Worm (Caenorhabditis elegans) whole organism, L2 larva: ENCODE data around the gene F44D12.16.

ENCODE experiments used
- C34F6.9 ChIP-seq: fragments of 150-350 bp; optimal IDR thresholded peaks from 2 replicates; lab custom pipeline; 2014; ENCODE audit warnings: missing biosample characterization, missing genetic modification characterization
- F13H6.1 ChIP-seq: sonication (generic microtip); optimal IDR thresholded peaks from 2 replicates; lab custom pipeline; 2016; ENCODE audit warnings: missing genetic modification characterization, missing compliant biosample characterization
- alr-1 ChIP-seq: fragments of 150-350 bp; optimal IDR thresholded peaks from 2 replicates; lab custom pipeline; 2014; ENCODE audit warnings: missing biosample characterization, missing genetic modification characterization
- aly-2 ChIP-seq: fragments of 150-350 bp; optimal IDR thresholded peaks from 2 replicates; lab custom pipeline; 2014; ENCODE audit warnings: missing biosample characterization, missing genetic modification characterization
- blmp-1 ChIP-seq: sonication (generic microtip); optimal IDR thresholded peaks from 2 replicates; lab custom pipeline; 2017; ENCODE audit warnings: missing genetic modification characterization, mild to moderate bottlenecking, missing compliant biosample characterization, antibody characterized with exemption, moderate library complexity; ENCODE audit not compliant: insufficient read depth
- ceh-82 ChIP-seq: fragments of 150-350 bp; optimal IDR thresholded peaks from 2 replicates; lab custom pipeline; 2014; ENCODE audit warnings: missing biosample characterization, missing genetic modification characterization
- crh-2 ChIP-seq: sonication (generic microtip); optimal IDR thresholded peaks from 2 replicates; lab custom pipeline; 2017; ENCODE audit warnings: missing biosample characterization, missing genetic modification characterization
- dmd-4 ChIP-seq: sonication (generic microtip); optimal IDR thresholded peaks from 2 replicates; lab custom pipeline; 2017; ENCODE audit warnings: missing biosample characterization, missing genetic modification characterization
- egl-27 ChIP-seq: sonication (generic microtip); optimal IDR thresholded peaks from 3 replicates; lab custom pipeline; 2017; ENCODE audit warnings: missing biosample characterization, missing genetic modification reagents, missing genetic modification characterization
- elt-1 ChIP-seq: fragments of 150-350 bp; optimal IDR thresholded peaks from 2 replicates; lab custom pipeline; 2014; ENCODE audit warnings: missing biosample characterization, missing genetic modification characterization
- fos-1 ChIP-seq: fragments of 150-350 bp; optimal IDR thresholded peaks from 2 replicates; lab custom pipeline; 2014; ENCODE audit warnings: missing biosample characterization, missing genetic modification characterization
- gmeb-1 ChIP-seq: fragments of 150-350 bp; optimal IDR thresholded peaks from 2 replicates; lab custom pipeline; 2014; ENCODE audit warnings: missing biosample characterization, missing genetic modification characterization
- lin-11 ChIP-seq: fragments of 150-350 bp; sonication (generic microtip); optimal IDR thresholded peaks from 2 replicates; lab custom pipeline; 2014; ENCODE audit warnings: missing biosample characterization, missing genetic modification characterization, inconsistent platforms, mixed read lengths
- lin-13 ChIP-seq: fragments of 150-350 bp; optimal IDR thresholded peaks from 2 replicates; lab custom pipeline; 2014; ENCODE audit warnings: missing biosample characterization, missing genetic modification reagents, missing genetic modification characterization
- lin-39 ChIP-seq: fragments of 150-350 bp; optimal IDR thresholded peaks from 2 replicates; lab custom pipeline; 2014; ENCODE audit warnings: missing biosample characterization, missing genetic modification reagents, missing genetic modification characterization
- lsy-2 ChIP-seq, 2 experiments: fragments of 150-350 bp in 1 of 2; sonication (generic microtip) in 1 of 2; optimal IDR thresholded peaks; 2 replicates each; lab custom pipeline; 2014 to 2017; ENCODE audit warnings: missing biosample characterization in 2 of 2, missing genetic modification characterization in 2 of 2
- mab-5 ChIP-seq: fragments of 150-350 bp; optimal IDR thresholded peaks from 2 replicates; lab custom pipeline; 2014; ENCODE audit warnings: missing biosample characterization, missing genetic modification characterization
- mbf-1 ChIP-seq: sonication (generic microtip); optimal IDR thresholded peaks from 2 replicates; lab custom pipeline; 2017; ENCODE audit warnings: missing biosample characterization, missing genetic modification characterization
- mdl-1 ChIP-seq, 2 experiments: fragments of 150-350 bp in 1 of 2; sonication (generic microtip) in 1 of 2; optimal IDR thresholded peaks; 2 replicates each; lab custom pipeline; 2017; ENCODE audit warnings: missing biosample characterization in 2 of 2, missing genetic modification characterization in 2 of 2
- nhr-10 ChIP-seq: sonication (generic microtip); optimal IDR thresholded peaks from 2 replicates; lab custom pipeline; 2017; ENCODE audit warnings: missing biosample characterization, missing genetic modification characterization
- nhr-11 ChIP-seq: fragments of 150-350 bp; optimal IDR thresholded peaks from 2 replicates; lab custom pipeline; 2014; ENCODE audit warnings: missing biosample characterization, missing genetic modification characterization
- nhr-12 ChIP-seq: fragments of 150-350 bp; optimal IDR thresholded peaks from 2 replicates; lab custom pipeline; 2014; ENCODE audit warnings: missing biosample characterization, missing genetic modification characterization
- nhr-129 ChIP-seq: fragments of 150-350 bp; optimal IDR thresholded peaks from 2 replicates; lab custom pipeline; 2014; ENCODE audit warnings: missing biosample characterization, missing genetic modification characterization
- nhr-237 ChIP-seq: fragments of 150-350 bp; optimal IDR thresholded peaks from 2 replicates; lab custom pipeline; 2014; ENCODE audit warnings: missing biosample characterization, missing genetic modification characterization
- nhr-25 ChIP-seq: fragments of 150-350 bp; sonication (generic microtip); optimal IDR thresholded peaks from 3 replicates; lab custom pipeline; 2014; ENCODE audit warnings: missing biosample characterization, missing genetic modification characterization
- nhr-77 ChIP-seq: fragments of 150-350 bp; optimal IDR thresholded peaks from 2 replicates; lab custom pipeline; 2014; ENCODE audit warnings: missing biosample characterization, missing genetic modification characterization
- peb-1 ChIP-seq: fragments of 150-350 bp; optimal IDR thresholded peaks from 2 replicates; lab custom pipeline; 2014; ENCODE audit warnings: missing biosample characterization, missing genetic modification characterization
- skn-1 ChIP-seq: sonication (generic microtip); optimal IDR thresholded peaks from 2 replicates; lab custom pipeline; 2017; ENCODE audit warnings: missing biosample characterization, missing genetic modification characterization
- sma-3 ChIP-seq: sonication (generic microtip); optimal IDR thresholded peaks from 2 replicates; lab custom pipeline; 2016; ENCODE audit warnings: missing genetic modification reagents, missing genetic modification characterization, missing compliant biosample characterization
- sma-9 ChIP-seq, 2 experiments: fragments of 150-350 bp in 1 of 2; sonication (generic microtip) in 1 of 2; optimal IDR thresholded peaks; 2 replicates each; lab custom pipeline; 2014 to 2016; ENCODE audit warnings: missing genetic modification characterization in 2 of 2, mild to moderate bottlenecking in 1 of 2, missing biosample characterization in 1 of 2, missing compliant biosample characterization in 1 of 2, missing genetic modification reagents in 1 of 2, moderate library complexity in 1 of 2
- unc-39 ChIP-seq: fragments of 150-350 bp; optimal IDR thresholded peaks from 2 replicates; lab custom pipeline; 2014; ENCODE audit warnings: missing biosample characterization, missing genetic modification characterization
- unc-55 ChIP-seq: fragments of 150-350 bp; sonication (generic microtip); optimal IDR thresholded peaks from 3 replicates; lab custom pipeline; 2014; ENCODE audit warnings: missing biosample characterization, missing genetic modification reagents, missing genetic modification characterization
- zag-1 ChIP-seq: fragments of 150-350 bp; optimal IDR thresholded peaks from 2 replicates; lab custom pipeline; 2014; ENCODE audit warnings: missing biosample characterization, missing genetic modification characterization
- ztf-4 ChIP-seq: fragments of 150-350 bp; optimal IDR thresholded peaks from 2 replicates; lab custom pipeline; 2014; ENCODE audit warnings: missing biosample characterization, missing genetic modification characterization

F44D12.16 gene

ce11 chrIV:10036966-10037365 lies 8.1 kb downstream of the F44D12.16 start, which contains the start of gene F44D12.10:
TSS of gene F44D12.10 (minus strand) at chrIV:10037066.
- TF ChIP-seq lin-39 (tag; lab: Kevin White, UChicago) (no peak), nhr-11 (tag; lab: Kevin White, UChicago) (no peak), crh-2 (tag; lab: Kevin White, UChicago) (no peak), alr-1 (tag; lab: Kevin White, UChicago) (no peak)

- no peak for TF ChIP-seq nhr-12 (tag; lab: Kevin White, UChicago)
- TF ChIP-seq elt-1 (tag; lab: Kevin White, UChicago): no peak
- no peak for TF ChIP-seq blmp-1 (tag; lab: Kevin White, UChicago)
- TF ChIP-seq mdl-1 (tag; optimal IDR thresholded peaks at IDR 0.05; lab: Kevin White, UChicago): no peak
- TF ChIP-seq F13H6.1 (tag; lab: Kevin White, UChicago): no peak
- no peak for TF ChIP-seq ceh-82 (tag; lab: Kevin White, UChicago)
- no peak for TF ChIP-seq mbf-1 (tag; lab: Kevin White, UChicago)
- TF ChIP-seq lin-11: no peak
- no peak for TF ChIP-seq ztf-4
- TF ChIP-seq gmeb-1: no peak
- no peak for TF ChIP-seq aly-2 (tag; lab: Kevin White, UChicago)
- TF ChIP-seq skn-1 (tag; lab: Kevin White, UChicago): no peak
- no peak for TF ChIP-seq lsy-2 (tag; optimal IDR thresholded peaks at IDR 0.05; lab: Kevin White, UChicago)
- no peak for TF ChIP-seq nhr-129 (tag; lab: Kevin White, UChicago)
- TF ChIP-seq egl-27 (tag; lab: Kevin White, UChicago): no peak
- TF ChIP-seq unc-55: no peak
- TF ChIP-seq dmd-4: no peak
- TF ChIP-seq mab-5 (tag; lab: Kevin White, UChicago): no peak
- TF ChIP-seq unc-39: no peak
Measured at ce11 chrIV:10040803-10041202, 11.9 kb downstream of the F44D12.16 start, which contains the start of gene dhs-31. TSS of gene dhs-31 (minus strand) at chrIV:10040903.

ce11 chrIV:10042881-10043280 lies 14.0 kb downstream of the F44D12.16 start, which contains the start of gene frk-1:
TSS of gene frk-1 (plus strand) at chrIV:10043181.
- TF ChIP-seq lin-13 (GFP tag; lab: Kevin White, UChicago) (no peak), nhr-237 (tag; lab: Kevin White, UChicago) (no peak), nhr-25 (tag; lab: Kevin White, UChicago) (no peak), elt-1 (tag; lab: Kevin White, UChicago) (no peak), unc-55 (no peak), sma-9 (GFP tag; optimal IDR thresholded peaks at IDR 0.05; lab: Kevin White, UChicago) (no peak), sma-9 (tag; optimal IDR thresholded peaks at IDR 0.05; lab: Kevin White, UChicago) (no peak), nhr-12 (tag; lab: Kevin White, UChicago) (no peak)

- TF ChIP-seq lin-13 (GFP tag; lab: Kevin White, UChicago): no peak
- TF ChIP-seq nhr-77 (tag; lab: Kevin White, UChicago): no peak
- peak; percentile 10 for TF ChIP-seq nhr-129 (tag; lab: Kevin White, UChicago)
- no peak for TF ChIP-seq lin-11
- TF ChIP-seq skn-1 (tag; lab: Kevin White, UChicago): no peak
- peak; percentile 54 for TF ChIP-seq unc-55
- TF ChIP-seq dmd-4: no peak
- no peak for TF ChIP-seq nhr-237 (tag; lab: Kevin White, UChicago)
- TF ChIP-seq, all 48 proteins: peak for 2
Measured at ce11 chrIV:10046005-10046404, 17.1 kb downstream of the F44D12.16 start.

- TF ChIP-seq C34F6.9 (no peak), mdl-1 (tag; optimal IDR thresholded peaks at IDR 0.05; lab: Kevin White, UChicago) (no peak), zag-1 (tag; lab: Kevin White, UChicago) (no peak), nhr-10 (no peak), nhr-11 (tag; lab: Kevin White, UChicago) (no peak), lin-13 (GFP tag; lab: Kevin White, UChicago) (no peak), lsy-2 (tag; optimal IDR thresholded peaks at IDR 0.05; lab: Kevin White, UChicago) (no peak), peb-1 (tag; lab: Kevin White, UChicago) (no peak)
Measured at ce11 chrIV:10047108-10047507, 18.2 kb downstream of the F44D12.16 start, which contains the start of gene T04B2.3. TSS of gene T04B2.3 (plus strand) at chrIV:10047408.

- TF ChIP-seq nhr-11 (tag; lab: Kevin White, UChicago) (no peak), sma-3 (GFP tag; lab: Kevin White, UChicago) (no peak), nhr-129 (tag; lab: Kevin White, UChicago) (peak; percentile 27), crh-2 (tag; lab: Kevin White, UChicago) (no peak), fos-1 (tag; lab: Kevin White, UChicago) (no peak), skn-1 (tag; lab: Kevin White, UChicago) (no peak), mdl-1 (tag; optimal IDR thresholded peaks at IDR 0.05; lab: Kevin White, UChicago) (no peak), lsy-2 (tag; optimal IDR thresholded peaks at IDR 0.05; lab: Kevin White, UChicago) (no peak)
- TF ChIP-seq, all 48 proteins: peak for 1
Measured at ce11 chrIV:10048268-10048667, 19.4 kb downstream of the F44D12.16 start.
